Worm (Caenorhabditis elegans) whole organism, early embryonic: ENCODE measurements around the gene ugt-67.
"Not testable (repeated sequence)": the region's sequence is repeated elsewhere in the genome, so short reads cannot be mapped to it uniquely, and the experiment has no call there.

Experiments used
- B0310.2 ChIP-seq: sonication (generic microtip); optimal IDR thresholded peaks from 2 replicates; lab custom pipeline; 2016; ENCODE audit warnings: mild to moderate bottlenecking, missing genetic modification characterization, missing compliant biosample characterization
- F13C5.2 ChIP-seq: sonication (generic microtip); optimal IDR thresholded peaks from 2 replicates; lab custom pipeline; 2017; ENCODE audit warnings: mild to moderate bottlenecking, missing genetic modification characterization, inconsistent platforms, missing compliant biosample characterization
- aly-1 ChIP-seq: sonication (generic microtip); optimal IDR thresholded peaks from 2 replicates; lab custom pipeline; 2016; ENCODE audit warnings: missing genetic modification characterization, missing compliant biosample characterization
- ama-1 ChIP-seq: fragments of 150-350 bp; optimal IDR thresholded peaks from 2 replicates; lab custom pipeline; 2014
- ceh-13 ChIP-seq: fragments of 200-800 bp; sonication (Bioruptor generic); optimal IDR thresholded peaks from 2 replicates; lab custom pipeline; 2018; ENCODE audit warnings: mild to moderate bottlenecking, missing genetic modification characterization, missing compliant biosample characterization
- ceh-36 ChIP-seq: sonication (generic microtip); optimal IDR thresholded peaks from 2 replicates; lab custom pipeline; 2016; ENCODE audit warnings: missing genetic modification characterization, inconsistent platforms, missing compliant biosample characterization
- ets-7 ChIP-seq: sonication (generic microtip); optimal IDR thresholded peaks from 2 replicates; lab custom pipeline; 2016; ENCODE audit warnings: missing genotype, missing genetic modification characterization, missing compliant biosample characterization
- flt-1 ChIP-seq: fragments of 200-800 bp; sonication (Bioruptor generic); IDR thresholded peaks from 2 replicates; pipeline ENCODE4 v1.3.6; 2022; ENCODE audit warnings: missing genetic modification characterization, missing compliant biosample characterization
- hmbx-1 ChIP-seq: sonication (generic microtip); optimal IDR thresholded peaks from 2 replicates; lab custom pipeline; 2016; ENCODE audit warnings: mild to moderate bottlenecking, missing genetic modification characterization, missing compliant biosample characterization
- hmg-4 ChIP-seq: fragments of 200-800 bp; sonication (Bioruptor generic); optimal IDR thresholded peaks from 2 replicates; lab custom pipeline; 2018; ENCODE audit warnings: mild to moderate bottlenecking, missing genetic modification characterization, missing compliant biosample characterization
- hnd-1 ChIP-seq: sonication (generic microtip); optimal IDR thresholded peaks from 2 replicates; lab custom pipeline; 2016; ENCODE audit warnings: missing genetic modification characterization, missing compliant biosample characterization
- pes-1 ChIP-seq: fragments of 200-800 bp; sonication (Bioruptor generic); IDR thresholded peaks from 2 replicates; pipeline ENCODE4 v1.3.6; 2022; ENCODE audit warnings: missing genetic modification reagents, missing genetic modification characterization, missing compliant biosample characterization
- scrt-1 ChIP-seq: fragments of 200-800 bp; sonication (Bioruptor generic); IDR thresholded peaks from 2 replicates; pipeline ENCODE4 v1.3.6; 2022; ENCODE audit warnings: missing genetic modification characterization, missing compliant biosample characterization
- sea-1 ChIP-seq: fragments of 200-800 bp; sonication (Bioruptor generic); conservative IDR thresholded peaks from 2 replicates; pipeline ENCODE4 v1.3.6; 2022; ENCODE audit warnings: missing genetic modification characterization, missing compliant biosample characterization
- tbx-11 ChIP-seq: fragments of 200-800 bp; sonication (Bioruptor generic); IDR thresholded peaks from 2 replicates; pipeline ENCODE4 v1.3.6; 2022; ENCODE audit warnings: missing genetic modification characterization, missing compliant biosample characterization
- tbx-37 ChIP-seq: fragments of 200-800 bp; sonication (Bioruptor generic); conservative IDR thresholded peaks from 2 replicates; pipeline ENCODE4 v1.3.6; 2022; ENCODE audit warnings: missing genetic modification reagents, missing genetic modification characterization, missing compliant biosample characterization
- tra-4 ChIP-seq: sonication (generic microtip); optimal IDR thresholded peaks from 2 replicates; lab custom pipeline; 2017; ENCODE audit warnings: missing genetic modification characterization, missing compliant biosample characterization

Gene ugt-67

DNA sequence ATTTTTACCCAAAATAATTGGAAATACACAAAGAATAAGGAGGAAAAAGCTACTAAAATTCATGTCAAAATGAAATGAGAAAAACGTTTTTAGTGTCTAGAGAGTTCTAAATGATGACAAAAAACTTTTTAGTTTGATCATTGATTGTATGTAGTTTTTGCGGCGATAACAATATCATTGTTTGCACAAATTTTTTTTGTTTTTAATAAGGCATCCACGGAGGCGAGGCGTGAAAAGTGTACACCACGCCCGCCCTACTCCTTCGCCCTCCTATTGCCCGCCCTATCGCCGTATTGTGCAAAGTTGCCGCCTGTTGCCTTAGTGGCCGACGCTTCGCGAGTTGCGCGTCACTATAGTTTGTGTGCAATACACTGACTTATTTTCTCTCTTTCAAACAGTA is 1.2 kb upstream of the ugt-67 start, which contains the start of gene ugt-10:
TSS of gene ugt-10 (minus strand) at position 101 of the 400 bp plus-strand sequence.
- not testable (repeated sequence) for TF ChIP-seq ceh-36 (tag; lab: Kevin White, UChicago); tra-4 (tag; lab: Kevin White, UChicago); flt-1

DNA sequence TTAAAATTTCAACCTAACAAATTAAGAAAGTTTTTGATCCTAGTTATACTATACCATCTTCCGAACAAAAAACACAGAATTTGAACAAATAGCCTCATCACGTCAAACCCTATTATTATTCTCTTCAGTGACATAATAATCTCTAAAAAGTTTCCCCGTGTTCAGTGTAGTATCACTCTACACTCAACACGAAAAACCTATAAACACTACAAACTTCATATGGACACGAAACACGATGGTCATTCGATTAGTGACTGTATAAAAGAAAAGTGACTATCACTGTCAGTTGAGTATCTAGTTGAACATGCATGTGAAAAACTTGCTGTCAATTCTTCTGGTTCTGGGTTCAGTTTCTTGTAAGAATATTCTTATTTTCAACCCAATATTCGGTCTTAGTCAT is 2.5 kb downstream of the ugt-67 start, which contains the start of gene ugt-8:
TSS of gene ugt-8 (plus strand) at position 235 of the 400 bp plus-strand sequence.
- TF ChIP-seq hmbx-1 (tag; lab: Kevin White, UChicago) (no peak), F13C5.2 (tag; lab: Kevin White, UChicago) (no peak), B0310.2 (tag; lab: Kevin White, UChicago) (no peak), ceh-36 (tag; lab: Kevin White, UChicago) (no peak), ama-1 (lab: Kevin White, UChicago) (no peak), tra-4 (tag; lab: Kevin White, UChicago) (no peak), ceh-13 (GFP tag; lab: Kevin White, UChicago) (no peak), tbx-37 (GFP tag; lab: Robert Waterston, UW) (no peak), aly-1 (no peak), hmg-4 (GFP tag; lab: Kevin White, UChicago) (no peak), tbx-11 (GFP tag; lab: Robert Waterston, UW) (no peak), hnd-1 (tag; lab: Kevin White, UChicago) (no peak), ets-7 (tag; lab: Kevin White, UChicago) (no peak), sea-1 (GFP tag; lab: Robert Waterston, UW) (no peak), pes-1 (GFP tag; lab: Robert Waterston, UW) (no peak), flt-1 (no peak), scrt-1 (no peak)

DNA sequence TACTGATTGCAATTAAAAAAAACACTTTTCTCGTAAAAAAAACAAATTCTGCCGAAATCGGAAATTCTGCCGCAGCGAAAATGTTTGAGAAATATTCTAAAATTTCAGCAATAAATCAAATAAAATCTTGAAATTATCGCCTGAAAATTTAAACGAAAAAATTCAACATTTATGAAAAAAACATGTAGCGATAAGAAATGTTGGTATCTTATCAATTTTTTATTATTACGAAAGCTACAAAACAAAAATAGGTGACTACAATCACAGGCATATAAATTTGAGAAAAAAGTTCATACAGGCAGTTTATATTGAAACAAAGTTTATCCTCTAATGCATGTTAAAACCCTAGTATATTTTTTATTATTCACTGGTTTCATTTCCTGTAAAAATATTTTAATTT is 4.8 kb downstream of the ugt-67 start, which contains the start of gene ugt-14:
TSS of gene ugt-14 (plus strand) at position 301 of the 400 bp plus-strand sequence.
- TF ChIP-seq scrt-1 (no peak), hmbx-1 (tag; lab: Kevin White, UChicago) (no peak), sea-1 (GFP tag; lab: Robert Waterston, UW) (no peak), ceh-36 (tag; lab: Kevin White, UChicago) (no peak), tbx-37 (GFP tag; lab: Robert Waterston, UW) (no peak), aly-1 (no peak), flt-1 (no peak), hnd-1 (tag; lab: Kevin White, UChicago) (no peak), hmg-4 (GFP tag; lab: Kevin White, UChicago) (no peak), tra-4 (tag; lab: Kevin White, UChicago) (no peak), ets-7 (tag; lab: Kevin White, UChicago) (no peak), B0310.2 (tag; lab: Kevin White, UChicago) (no peak), F13C5.2 (tag; lab: Kevin White, UChicago) (no peak), ceh-13 (GFP tag; lab: Kevin White, UChicago) (no peak), ama-1 (lab: Kevin White, UChicago) (no peak), tbx-11 (GFP tag; lab: Robert Waterston, UW) (no peak), pes-1 (GFP tag; lab: Robert Waterston, UW) (no peak)

DNA sequence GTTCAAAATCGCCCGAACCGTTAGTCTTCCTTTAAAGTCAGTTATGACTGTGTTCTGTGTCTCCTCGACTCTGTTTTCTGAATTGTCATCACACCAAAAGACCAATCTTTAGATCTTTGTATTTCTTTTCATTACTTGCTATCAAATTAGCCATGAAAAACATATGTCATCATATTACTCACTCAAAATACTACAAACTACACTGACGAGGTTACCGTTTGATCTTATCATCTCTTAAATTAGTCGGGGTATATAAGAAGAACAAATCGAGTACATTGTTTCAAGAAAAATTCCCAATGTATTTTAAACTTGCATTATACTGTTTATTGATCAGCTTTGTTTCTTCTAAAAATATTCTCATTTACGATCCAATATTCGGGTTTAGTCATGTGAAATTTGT is 7.4 kb downstream of the ugt-67 start, which contains the start of gene ugt-13:
TSS of gene ugt-13 (plus strand) at position 294 of the 400 bp plus-strand sequence.
- TF ChIP-seq hmg-4 (GFP tag; lab: Kevin White, UChicago), result no peak
- TF ChIP-seq tbx-11 (GFP tag; lab: Robert Waterston, UW), result no peak
- no peak for TF ChIP-seq ceh-36 (tag; lab: Kevin White, UChicago)
- no peak for TF ChIP-seq ceh-13 (GFP tag; lab: Kevin White, UChicago)
- TF ChIP-seq B0310.2 (tag; lab: Kevin White, UChicago), result no peak
- no peak for TF ChIP-seq scrt-1
- TF ChIP-seq F13C5.2 (tag; lab: Kevin White, UChicago), result no peak
- TF ChIP-seq tra-4 (tag; lab: Kevin White, UChicago), result no peak
- TF ChIP-seq tbx-37 (GFP tag; lab: Robert Waterston, UW), result no peak
- TF ChIP-seq ama-1 (lab: Kevin White, UChicago), result no peak

ce11 chrV:4912313-4912712 is 11.1 kb downstream of the ugt-67 start, which contains the start of gene H23N18.5:
TSS of gene H23N18.5 (minus strand) at chrV:4912381.
- no peak for TF ChIP-seq hmbx-1 (tag; lab: Kevin White, UChicago)
- TF ChIP-seq B0310.2 (tag; lab: Kevin White, UChicago), result no peak
- no peak for TF ChIP-seq ets-7 (tag; lab: Kevin White, UChicago)
- TF ChIP-seq ceh-13 (GFP tag; lab: Kevin White, UChicago), result no peak

ce11 chrV:4913853-4914252 is 12.7 kb downstream of the ugt-67 start:
- no peak for TF ChIP-seq hmg-4 (GFP tag; lab: Kevin White, UChicago)
- TF ChIP-seq aly-1, result no peak
- no peak for TF ChIP-seq ceh-13 (GFP tag; lab: Kevin White, UChicago)
- no peak for TF ChIP-seq ets-7 (tag; lab: Kevin White, UChicago)

DNA sequence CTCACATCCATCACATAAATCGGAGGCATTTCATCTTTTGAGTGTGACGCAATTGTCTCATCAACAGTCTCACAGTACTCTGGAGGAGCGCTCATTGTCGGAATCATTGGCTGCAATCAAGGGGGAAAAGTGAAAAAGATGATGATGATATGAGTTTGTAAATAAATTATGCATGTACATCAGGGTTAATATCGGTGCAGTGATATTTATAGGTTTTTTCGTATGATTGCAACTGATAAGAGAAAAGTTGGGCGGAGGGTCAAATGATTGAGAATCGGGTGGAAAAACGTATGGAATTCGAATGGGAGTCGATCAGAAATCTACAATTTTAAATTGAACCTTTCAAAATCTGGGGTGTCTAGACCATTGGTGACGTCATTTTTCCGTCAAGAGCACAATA is 13.7 kb downstream of the ugt-67 start, which contains the start of gene H23N18.6:
TSS of gene H23N18.6 (minus strand) at position 201 of the 400 bp plus-strand sequence.
- TF ChIP-seq aly-1 (no peak), scrt-1 (no peak), ama-1 (lab: Kevin White, UChicago) (no peak), tbx-37 (GFP tag; lab: Robert Waterston, UW) (no peak), tbx-11 (GFP tag; lab: Robert Waterston, UW) (no peak), sea-1 (GFP tag; lab: Robert Waterston, UW) (no peak), hnd-1 (tag; lab: Kevin White, UChicago) (no peak), ceh-36 (tag; lab: Kevin White, UChicago) (no peak), hmbx-1 (tag; lab: Kevin White, UChicago) (no peak), F13C5.2 (tag; lab: Kevin White, UChicago) (no peak), tra-4 (tag; lab: Kevin White, UChicago) (no peak)
